Fruit fly (Drosophila melanogaster) whole organism, embryonic: ENCODE results near the gene CG42671.

ENCODE experiments used
- Aef1 ChIP-seq: fragments of 200-800 bp; sonication (Bioruptor generic); IDR thresholded peaks from 3 replicates; pipeline ENCODE4 v1.3.6; 2022; ENCODE audit warnings: missing biosample characterization, missing genetic modification characterization
- Asciz ChIP-seq: fragments of 200-800 bp; sonication (Bioruptor generic); optimal IDR thresholded peaks from 2 replicates; lab custom pipeline; 2017; ENCODE audit warnings: missing biosample characterization, mild to moderate bottlenecking, missing genetic modification characterization, missing genetic modification reagents
- Atf3 ChIP-seq: fragments of 200-800 bp; sonication (Bioruptor generic); optimal IDR thresholded peaks from 3 replicates; lab custom pipeline; 2016; ENCODE audit warnings: missing biosample characterization, missing genetic modification characterization
- CG11398 ChIP-seq: fragments of 200-800 bp; sonication (Bioruptor generic); optimal IDR thresholded peaks from 2 replicates; lab custom pipeline; 2016; ENCODE audit warnings: missing biosample characterization, missing genetic modification characterization
- CG14014 ChIP-seq: fragments of 200-800 bp; sonication (Bioruptor generic); IDR thresholded peaks from 2 replicates; pipeline ENCODE4 v1.3.6; 2022; ENCODE audit warnings: missing biosample characterization, missing genetic modification characterization
- CG14667 ChIP-seq: fragments of 200-800 bp; sonication (Bioruptor generic); IDR thresholded peaks from 2 replicates; pipeline ENCODE4 v1.3.6; 2022; ENCODE audit warnings: missing biosample characterization, missing genetic modification characterization
- CG1602 ChIP-seq: fragments of 200-800 bp; sonication (Bioruptor generic); optimal IDR thresholded peaks from 3 replicates; lab custom pipeline; 2016; ENCODE audit warnings: missing biosample characterization, missing genetic modification characterization
- CG1647 ChIP-seq: fragments of 200-800 bp; sonication (Bioruptor generic); optimal IDR thresholded peaks from 3 replicates; lab custom pipeline; 2016; ENCODE audit warnings: missing biosample characterization, missing genetic modification characterization
- CG30020 ChIP-seq: fragments of 200-800 bp; optimal IDR thresholded peaks from 2 replicates; lab custom pipeline; 2019; ENCODE audit warnings: missing biosample characterization, mild to moderate bottlenecking, missing genetic modification characterization, moderate library complexity
- CG30403 ChIP-seq: fragments of 200-800 bp; sonication (Bioruptor generic); optimal IDR thresholded peaks from 3 replicates; lab custom pipeline; 2016; ENCODE audit warnings: missing biosample characterization, missing genetic modification characterization
- CG30431 ChIP-seq: fragments of 200-800 bp; sonication (Bioruptor generic); optimal IDR thresholded peaks from 2 replicates; lab custom pipeline; 2017; ENCODE audit warnings: missing biosample characterization, missing genetic modification characterization
- CG3065 ChIP-seq: fragments of 200-800 bp; sonication (Bioruptor generic); optimal IDR thresholded peaks from 2 replicates; lab custom pipeline; 2016; ENCODE audit warnings: missing biosample characterization, missing genetic modification characterization
- CG31365 ChIP-seq: fragments of 200-800 bp; sonication (Bioruptor generic); optimal IDR thresholded peaks from 2 replicates; lab custom pipeline; 2018; ENCODE audit warnings: missing biosample characterization, mild to moderate bottlenecking, missing genetic modification characterization
- CG4404 ChIP-seq: fragments of 200-800 bp; sonication (Bioruptor generic); IDR thresholded peaks from 2 replicates; pipeline ENCODE4 v1.3.6; 2022; ENCODE audit warnings: missing biosample characterization, missing genetic modification characterization
- CG7372 ChIP-seq: fragments of 200-800 bp; sonication (Bioruptor generic); IDR thresholded peaks from 2 replicates; pipeline ENCODE4 v1.3.6; 2022; ENCODE audit warnings: missing biosample characterization, missing genetic modification characterization
- CG7928 ChIP-seq: fragments of 200-800 bp; sonication (Bioruptor generic); optimal IDR thresholded peaks from 2 replicates; lab custom pipeline; 2017; ENCODE audit warnings: missing biosample characterization, mild to moderate bottlenecking, missing genetic modification characterization
- CG8290 ChIP-seq, 3 experiments: fragments of 200-800 bp; sonication (Bioruptor generic); optimal IDR thresholded peaks; 2 replicates each; lab custom pipeline; 2016 to 2019; ENCODE audit warnings: missing biosample characterization in 3 of 3, missing genetic modification characterization in 3 of 3, mild to moderate bottlenecking in 2 of 3, moderate library complexity in 1 of 3
- CG8944 ChIP-seq: fragments of 200-800 bp; sonication (Bioruptor generic); optimal IDR thresholded peaks from 3 replicates; lab custom pipeline; 2016; ENCODE audit warnings: missing biosample characterization, missing genetic modification characterization
- CG9727 ChIP-seq: fragments of 200-800 bp; sonication (Bioruptor generic); optimal IDR thresholded peaks from 3 replicates; lab custom pipeline; 2017; ENCODE audit warnings: missing biosample characterization, mild to moderate bottlenecking, missing genetic modification characterization
- Dfd ChIP-seq, 2 experiments: fragments of >200 bp; optimal IDR thresholded peaks; 2 replicates each; lab custom pipeline; 2017; ENCODE audit warnings: missing biosample characterization in 2 of 2, missing genetic modification characterization in 2 of 2
- Dip2 ChIP-seq: fragments of 200-800 bp; sonication (Bioruptor generic); IDR thresholded peaks from 2 replicates; pipeline ENCODE4 v1.3.6; 2022; ENCODE audit warnings: missing biosample characterization, missing genetic modification characterization
- Dll ChIP-seq: fragments of 200-800 bp; sonication (Bioruptor generic); IDR thresholded peaks from 4 replicates; pipeline ENCODE4 v1.3.6; 2022; ENCODE audit warnings: missing biosample characterization, missing genetic modification characterization; ENCODE audit not compliant: partially characterized antibody
- Doc3 ChIP-seq: fragments of 200-800 bp; sonication (Bioruptor generic); IDR thresholded peaks from 3 replicates; pipeline ENCODE4 v1.3.6; 2022; ENCODE audit warnings: missing biosample characterization, missing genetic modification characterization; ENCODE audit not compliant: partially characterized antibody
- Drgx ChIP-seq: fragments of 200-800 bp; sonication (Bioruptor generic); IDR thresholded peaks from 2 replicates; pipeline ENCODE4 v1.3.6; 2022; ENCODE audit warnings: missing biosample characterization, missing genetic modification characterization
- HLH54F ChIP-seq: fragments of 200-800 bp; sonication (Bioruptor generic); optimal IDR thresholded peaks from 3 replicates; lab custom pipeline; 2016; ENCODE audit warnings: missing biosample characterization, missing genetic modification characterization
- Hmr ChIP-seq: fragments of 200-800 bp; sonication (Bioruptor generic); optimal IDR thresholded peaks from 3 replicates; lab custom pipeline; 2017; ENCODE audit warnings: mild to moderate bottlenecking, missing biosample characterization, missing genetic modification reagents, missing genetic modification characterization
- Lim3 ChIP-seq: fragments of 200-800 bp; sonication (Bioruptor generic); IDR thresholded peaks from 2 replicates; pipeline ENCODE4 v1.3.6; 2022; ENCODE audit warnings: missing biosample characterization, missing genetic modification characterization
- Med ChIP-seq: fragments of 200-800 bp; sonication (Bioruptor generic); peaks from one replicate; lab custom pipeline; 2016; ENCODE audit warnings: missing biosample characterization, missing genetic modification characterization, mild to moderate bottlenecking, inconsistent platforms, moderate library complexity
- Mrtf ChIP-seq: fragments of 200-800 bp; sonication (Bioruptor generic); IDR thresholded peaks from 3 replicates; pipeline ENCODE4 v1.3.6; 2022; ENCODE audit warnings: missing biosample characterization, missing genetic modification characterization
- NC2β ChIP-seq: fragments of 200-800 bp; sonication (Bioruptor generic); optimal IDR thresholded peaks from 2 replicates; lab custom pipeline; 2016; ENCODE audit warnings: missing biosample characterization, missing genetic modification characterization
- Opbp ChIP-seq: fragments of 200-800 bp; sonication (Bioruptor generic); IDR thresholded peaks from 3 replicates; pipeline ENCODE4 v1.3.6; 2022; ENCODE audit warnings: missing biosample characterization, missing genetic modification characterization; ENCODE audit not compliant: partially characterized antibody
- Ptx1 ChIP-seq: fragments of 200-800 bp; sonication (Bioruptor generic); IDR thresholded peaks from 2 replicates; pipeline ENCODE4 v1.3.6; 2022; ENCODE audit warnings: missing biosample characterization, missing genetic modification characterization
- az2 ChIP-seq: fragments of 200-800 bp; sonication (Bioruptor generic); optimal IDR thresholded peaks from 3 replicates; lab custom pipeline; 2016; ENCODE audit warnings: missing biosample characterization, missing genetic modification characterization
- chm ChIP-seq: fragments of 200-800 bp; sonication (Bioruptor generic); IDR thresholded peaks from 2 replicates; pipeline ENCODE4 v1.3.6; 2022; ENCODE audit warnings: missing biosample characterization, missing genetic modification characterization
- gcm ChIP-seq: fragments of 200-800 bp; sonication (Bioruptor generic); optimal IDR thresholded peaks from 2 replicates; lab custom pipeline; 2019; ENCODE audit warnings: missing biosample characterization, mild to moderate bottlenecking, missing genetic modification characterization, moderate library complexity
- h ChIP-seq: fragments of >200 bp; optimal IDR thresholded peaks from 2 replicates; lab custom pipeline; 2017
- ham ChIP-seq: fragments of 200-800 bp; sonication (Bioruptor generic); IDR thresholded peaks from 2 replicates; pipeline ENCODE4 v1.3.6; 2022; ENCODE audit warnings: missing biosample characterization, missing genetic modification characterization
- insv ChIP-seq, 2 experiments: fragments of 200-800 bp; sonication (Bioruptor generic); optimal IDR thresholded peaks; 3 replicates each; lab custom pipeline; 2016 to 2018; ENCODE audit warnings: missing biosample characterization in 2 of 2, missing genetic modification characterization in 2 of 2
- lbe ChIP-seq: fragments of 200-800 bp; sonication (Bioruptor generic); optimal IDR thresholded peaks from 2 replicates; lab custom pipeline; 2016; ENCODE audit warnings: missing biosample characterization, mild to moderate bottlenecking, missing genetic modification characterization
- lov ChIP-seq, 2 experiments: fragments of 200-800 bp in 1 of 2; fragments of >200 bp in 1 of 2; sonication (Bioruptor generic) in 1 of 2; IDR thresholded peaks in 1 of 2; optimal IDR thresholded peaks in 1 of 2; 2 replicates in 1 of 2; 3 replicates in 1 of 2; pipeline versions ENCODE4 v1.3.6 to Lab custom; 2017 to 2022; ENCODE audit warnings: missing biosample characterization in 1 of 2, missing genetic modification characterization in 1 of 2
- pan ChIP-seq, 4 experiments: fragments of >200 bp in 3 of 4; fragments of 200-800 bp in 1 of 4; sonication (Bioruptor generic) in 1 of 4; optimal IDR thresholded peaks in 3 of 4; IDR thresholded peaks in 1 of 4; 2 replicates each; pipeline versions ENCODE4 v1.3.6 to Lab custom; 2017 to 2022; ENCODE audit warnings: missing biosample characterization in 2 of 4, missing genetic modification characterization in 2 of 4, mixed read lengths in 1 of 4
- pzg ChIP-seq: fragments of 200-800 bp; sonication (Bioruptor generic); optimal IDR thresholded peaks from 3 replicates; lab custom pipeline; 2018; ENCODE audit warnings: missing biosample characterization, mild to moderate bottlenecking, missing genetic modification characterization, moderate library complexity
- ranshi ChIP-seq: fragments of 200-800 bp; sonication (Bioruptor generic); IDR thresholded peaks from 2 replicates; pipeline ENCODE4 v1.3.6; 2022; ENCODE audit warnings: missing biosample characterization, missing genetic modification characterization
- ro ChIP-seq: fragments of 200-800 bp; sonication (Bioruptor generic); IDR thresholded peaks from 2 replicates; pipeline ENCODE4 v1.3.6; 2022; ENCODE audit warnings: missing biosample characterization, missing genetic modification characterization
- run ChIP-seq: fragments of 200-800 bp; sonication (Bioruptor generic); optimal IDR thresholded peaks from 3 replicates; lab custom pipeline; 2018; ENCODE audit warnings: missing biosample characterization, mild to moderate bottlenecking, missing genetic modification characterization
- so ChIP-seq: fragments of 200-800 bp; sonication (Bioruptor generic); IDR thresholded peaks from 3 replicates; pipeline ENCODE4 v1.3.6; 2022; ENCODE audit warnings: missing biosample characterization, missing genetic modification characterization
- sqz ChIP-seq: fragments of 200-800 bp; sonication (Bioruptor generic); optimal IDR thresholded peaks from 3 replicates; lab custom pipeline; 2018; ENCODE audit warnings: missing biosample characterization, mild to moderate bottlenecking, missing genetic modification characterization
- stc ChIP-seq: fragments of 200-800 bp; sonication (Bioruptor generic); IDR thresholded peaks from 2 replicates; pipeline ENCODE4 v1.3.6; 2022; ENCODE audit warnings: missing biosample characterization, missing genetic modification characterization
- vnd ChIP-seq: fragments of 200-800 bp; sonication (Bioruptor generic); IDR thresholded peaks from 3 replicates; pipeline ENCODE4 v1.3.6; 2022; ENCODE audit warnings: missing biosample characterization, missing genetic modification characterization; ENCODE audit not compliant: partially characterized antibody

CG42671 gene

DNA sequence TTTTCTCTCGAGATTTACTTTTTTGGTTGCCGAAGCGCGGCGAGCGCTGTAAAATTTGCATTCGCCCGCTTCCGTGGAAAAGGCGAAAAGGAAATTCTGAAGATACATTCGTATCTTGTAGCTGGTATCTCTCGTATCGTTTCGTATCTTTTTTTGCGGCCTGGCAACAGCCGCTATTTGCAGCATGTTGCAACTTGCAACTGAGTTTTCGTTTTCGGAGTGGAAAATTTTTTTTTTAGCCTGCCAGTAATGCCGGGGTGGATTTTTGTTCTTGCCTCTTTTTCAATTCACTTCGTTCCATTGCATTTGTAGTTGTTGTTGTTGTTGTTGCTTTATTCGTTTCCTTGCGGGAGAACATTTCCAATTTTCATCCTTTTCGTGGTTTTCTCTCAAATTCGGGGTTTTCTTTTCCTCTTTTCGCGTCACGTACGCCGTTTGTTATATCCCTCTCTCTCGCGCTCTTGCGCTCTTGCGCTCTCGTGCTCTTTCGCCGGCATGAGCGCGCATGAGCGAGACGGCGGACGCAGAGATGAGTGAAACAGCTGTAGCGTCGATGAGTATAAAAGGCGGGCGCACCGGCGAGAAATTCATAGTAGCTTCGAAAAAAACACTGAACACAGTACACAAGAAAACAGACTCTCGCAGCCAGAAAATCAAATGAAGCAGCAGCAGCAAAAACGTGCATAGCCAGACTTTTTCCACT, 37.6 kb downstream of the CG42671 start, which contains the start of gene scyl (continued):
- TF ChIP-seq CG9727 (peak; percentile 37), stc (GFP tag; lab: Robert Waterston, UW) (peak; percentile 69; the same call in 1 of the 2 replicates), CG8944 (peak; percentile 43), CG30431 (GFP tag; lab: Kevin White, UChicago) (no peak), CG14014 (GFP tag; lab: Robert Waterston, UW) (peak; percentile 40; the same call in 1 of the 2 replicates), vnd (GFP tag; lab: Robert Waterston, UW) (no peak), CG30020 (tag; lab: Kevin White, UChicago) (no peak), HLH54F (GFP tag; lab: Kevin White, UChicago) (peak; percentile 53), CG30403 (GFP tag; lab: Kevin White, UChicago) (no peak), Med (GFP tag; lab: Kevin White, UChicago) (peak; percentile 98), lov (optimal IDR thresholded peaks at IDR 0.05; lab: Kevin White, UChicago) (no peak), lov (GFP tag; IDR thresholded peaks at IDR 0.05; lab: Robert Waterston, UW) (peak; percentile 82), CG14667 (GFP tag; lab: Robert Waterston, UW) (no peak), CG11398 (GFP tag; lab: Kevin White, UChicago) (peak; percentile 50), run (tag; lab: Kevin White, UChicago) (peak; percentile 43), Dfd (GFP tag; optimal IDR thresholded peaks at IDR 0.05; lab: Kevin White, UChicago) (no peak), pzg (GFP tag; lab: Kevin White, UChicago) (no peak), CG1602 (GFP tag; lab: Kevin White, UChicago) (no peak), Asciz (GFP tag; lab: Kevin White, UChicago) (no peak), NC2β (peak; percentile 89), Lim3 (no peak), Aef1 (GFP tag; lab: Robert Waterston, UW) (no peak), CG3065 (GFP tag; lab: Kevin White, UChicago) (no peak), Drgx (GFP tag; lab: Robert Waterston, UW) (peak; percentile 69; the same call in 1 of the 2 replicates), Opbp (GFP tag; lab: Robert Waterston, UW) (peak; percentile 81), Dip2 (GFP tag; lab: Robert Waterston, UW) (no peak), Ptx1 (peak; percentile 28; the same call in 1 of the 2 replicates), pan (optimal IDR thresholded peaks at IDR 0.05; lab: Kevin White, UChicago) (no peak), pan (GFP tag; optimal IDR thresholded peaks at IDR 0.05 in 1 of 2, IDR thresholded peaks at IDR 0.05 in 1 of 2) (peak in 1 of 2 experiments; percentile 69), sqz (peak; percentile 90), CG8290 (GFP tag; optimal IDR thresholded peaks at IDR 0.05; lab: Kevin White, UChicago) (peak; percentile 26), CG8290 (tag; optimal IDR thresholded peaks at IDR 0.05; lab: Kevin White, UChicago) (peak; percentile 43 to 85), h (no peak), ham (no peak), Hmr (GFP tag; lab: Kevin White, UChicago) (peak; percentile 76), Mrtf (GFP tag; lab: Robert Waterston, UW) (no peak), chm (GFP tag; lab: Robert Waterston, UW) (peak; percentile 99), Atf3 (GFP tag; lab: Kevin White, UChicago) (peak; percentile 36), ro (GFP tag; lab: Robert Waterston, UW) (no peak), gcm (GFP tag; lab: Kevin White, UChicago) (peak; percentile 92), CG4404 (GFP tag; lab: Robert Waterston, UW) (no peak), CG7372 (GFP tag; lab: Robert Waterston, UW) (no peak), insv (GFP tag; optimal IDR thresholded peaks at IDR 0.05; lab: Kevin White, UChicago) (peak in 1 of 2 experiments; percentile 67), az2 (GFP tag; lab: Kevin White, UChicago) (no peak), Dll (GFP tag; lab: Robert Waterston, UW) (peak; percentile 54; the same call in 3 of the 4 replicates), Doc3 (no peak), CG7928 (GFP tag; lab: Kevin White, UChicago) (peak; percentile 6), ranshi (GFP tag; lab: Robert Waterston, UW) (peak; percentile 54; the same call in 1 of the 2 replicates), CG1647 (GFP tag; lab: Kevin White, UChicago) (peak; percentile 33), CG31365 (tag; lab: Kevin White, UChicago) (peak; percentile 58), lbe (peak; percentile 62), so (peak; percentile 70; the same call in 2 of the 3 replicates)
